Fruit fly (Drosophila melanogaster) whole organism, embryonic: ENCODE measurements around the gene CG13720.

Experiments
- CG11085 ChIP-seq: fragments of 200-800 bp; sonication (Bioruptor generic); IDR thresholded peaks from 2 replicates; pipeline ENCODE4 v1.3.6; 2022; ENCODE audit warnings: missing biosample characterization, missing genetic modification characterization
- CG13287 ChIP-seq: fragments of 200-800 bp; sonication (Bioruptor generic); IDR thresholded peaks from 2 replicates; pipeline ENCODE4 v1.3.6; 2022; ENCODE audit warnings: missing biosample characterization, missing genetic modification characterization; ENCODE audit not compliant: partially characterized antibody
- CG13624 ChIP-seq: fragments of 200-800 bp; sonication (Bioruptor generic); optimal IDR thresholded peaks from 2 replicates; lab custom pipeline; 2016; ENCODE audit warnings: missing biosample characterization, missing genetic modification characterization
- CG14441 ChIP-seq: fragments of 200-800 bp; sonication (Bioruptor generic); IDR thresholded peaks from 2 replicates; pipeline ENCODE4 v1.3.6; 2022; ENCODE audit warnings: missing biosample characterization, missing genetic modification characterization
- CG14667 ChIP-seq: fragments of 200-800 bp; sonication (Bioruptor generic); IDR thresholded peaks from 2 replicates; pipeline ENCODE4 v1.3.6; 2022; ENCODE audit warnings: missing biosample characterization, missing genetic modification characterization
- CG15514 ChIP-seq: fragments of 200-800 bp; sonication (Bioruptor generic); optimal IDR thresholded peaks from 3 replicates; lab custom pipeline; 2017; ENCODE audit warnings: missing biosample characterization, missing genetic modification characterization, mild to moderate bottlenecking, moderate library complexity, missing genetic modification reagents
- CG16779 ChIP-seq: fragments of 200-800 bp; sonication (Bioruptor generic); IDR thresholded peaks from 2 replicates; pipeline ENCODE4 v1.3.6; 2022; ENCODE audit warnings: missing biosample characterization, missing genetic modification characterization
- CG2889 ChIP-seq: fragments of 200-800 bp; sonication (Bioruptor generic); IDR thresholded peaks from 3 replicates; pipeline ENCODE4 v1.3.6; 2022; ENCODE audit warnings: missing biosample characterization, missing genetic modification characterization
- CG31441 ChIP-seq: fragments of 200-800 bp; sonication (Bioruptor generic); IDR thresholded peaks from 2 replicates; pipeline ENCODE4 v1.3.6; 2022; ENCODE audit warnings: missing biosample characterization, missing genetic modification characterization
- CG32532 ChIP-seq: fragments of 200-800 bp; sonication (Bioruptor generic); IDR thresholded peaks from 2 replicates; pipeline ENCODE4 v1.3.6; 2022; ENCODE audit warnings: missing biosample characterization, missing genetic modification characterization
- CG33557 ChIP-seq: fragments of 200-800 bp; sonication (Bioruptor generic); optimal IDR thresholded peaks from 2 replicates; lab custom pipeline; 2019; ENCODE audit warnings: missing biosample characterization, mild to moderate bottlenecking, missing genetic modification characterization, moderate library complexity
- CG34224 ChIP-seq: fragments of 200-800 bp; sonication (Bioruptor generic); IDR thresholded peaks from 3 replicates; pipeline ENCODE4 v1.3.6; 2022; ENCODE audit warnings: missing biosample characterization, missing genetic modification characterization; ENCODE audit not compliant: partially characterized antibody
- CG34376 ChIP-seq: fragments of 200-800 bp; sonication (Bioruptor generic); optimal IDR thresholded peaks from 2 replicates; lab custom pipeline; 2018; ENCODE audit warnings: missing biosample characterization, mild to moderate bottlenecking, missing genetic modification characterization
- CG4282 ChIP-seq: fragments of 200-800 bp; sonication (Bioruptor generic); optimal IDR thresholded peaks from 2 replicates; lab custom pipeline; 2016; ENCODE audit warnings: missing biosample characterization, missing genetic modification characterization
- CG4360 ChIP-seq: fragments of 200-800 bp; sonication (Bioruptor generic); IDR thresholded peaks from 2 replicates; pipeline ENCODE4 v1.3.6; 2022; ENCODE audit warnings: missing biosample characterization, missing genetic modification characterization
- CG6254 ChIP-seq: fragments of 200-800 bp; sonication (Bioruptor generic); optimal IDR thresholded peaks from 3 replicates; lab custom pipeline; 2017; ENCODE audit warnings: mild to moderate bottlenecking, missing biosample characterization, missing genetic modification reagents, missing genetic modification characterization
- CG7357 ChIP-seq: fragments of 200-800 bp; sonication (Bioruptor generic); IDR thresholded peaks from 3 replicates; pipeline ENCODE4 v1.3.6; 2022; ENCODE audit warnings: missing biosample characterization, missing genetic modification characterization
- CG7786 ChIP-seq: fragments of 200-800 bp; sonication (Bioruptor generic); optimal IDR thresholded peaks from 2 replicates; lab custom pipeline; 2016; ENCODE audit warnings: missing biosample characterization, missing genetic modification characterization
- CG8765 ChIP-seq: fragments of 200-800 bp; sonication (Bioruptor generic); IDR thresholded peaks from 2 replicates; pipeline ENCODE4 v1.3.6; 2022; ENCODE audit warnings: missing biosample characterization, missing genetic modification characterization
- CG9797 ChIP-seq: fragments of 200-800 bp; sonication (Bioruptor generic); optimal IDR thresholded peaks from 3 replicates; lab custom pipeline; 2018; ENCODE audit warnings: missing biosample characterization, mild to moderate bottlenecking, missing genetic modification characterization
- CG9876 ChIP-seq: fragments of 200-800 bp; sonication (Bioruptor generic); optimal IDR thresholded peaks from 2 replicates; lab custom pipeline; 2016; ENCODE audit warnings: missing biosample characterization, missing genetic modification characterization
- E2f1 ChIP-seq: fragments of 200-800 bp; sonication (Bioruptor generic); IDR thresholded peaks from 2 replicates; pipeline ENCODE4 v1.3.6; 2022; ENCODE audit warnings: missing biosample characterization, missing genetic modification characterization
- Gsc ChIP-seq: fragments of 200-800 bp; sonication (Bioruptor generic); IDR thresholded peaks from 2 replicates; pipeline ENCODE4 v1.3.6; 2022; ENCODE audit warnings: missing biosample characterization, missing genetic modification characterization
- Gug ChIP-seq: fragments of 200-800 bp; sonication (Bioruptor generic); IDR thresholded peaks from 4 replicates; pipeline ENCODE4 v1.3.6; 2022; ENCODE audit warnings: missing biosample characterization, missing genetic modification characterization
- Lhr ChIP-seq: fragments of 200-800 bp; sonication (Bioruptor generic); optimal IDR thresholded peaks from 3 replicates; lab custom pipeline; 2017; ENCODE audit warnings: mild to moderate bottlenecking, missing biosample characterization, missing genetic modification reagents, missing genetic modification characterization
- Meics ChIP-seq: fragments of 200-800 bp; sonication (Bioruptor generic); optimal IDR thresholded peaks from 2 replicates; lab custom pipeline; 2017; ENCODE audit warnings: missing biosample characterization, mild to moderate bottlenecking, missing genetic modification characterization
- Ptx1 ChIP-seq: fragments of 200-800 bp; sonication (Bioruptor generic); IDR thresholded peaks from 2 replicates; pipeline ENCODE4 v1.3.6; 2022; ENCODE audit warnings: missing biosample characterization, missing genetic modification characterization
- Sry-δ ChIP-seq: fragments of 200-800 bp; sonication (Bioruptor generic); optimal IDR thresholded peaks from 2 replicates; lab custom pipeline; 2016; ENCODE audit warnings: missing biosample characterization, missing genetic modification characterization
- Stat92E ChIP-seq, 3 experiments: fragments of >200 bp in 2 of 3; fragments of 200-800 bp in 1 of 3; sonication (Bioruptor generic) in 1 of 3; optimal IDR thresholded peaks; 2 replicates each; lab custom pipeline; 2017 to 2019; ENCODE audit warnings: missing biosample characterization in 3 of 3, missing genetic modification characterization in 3 of 3, mild to moderate bottlenecking in 1 of 3, moderate library complexity in 1 of 3
- YL-1 ChIP-seq: fragments of 200-800 bp; sonication (Bioruptor generic); optimal IDR thresholded peaks from 3 replicates; lab custom pipeline; 2017; ENCODE audit warnings: missing biosample characterization, mild to moderate bottlenecking, missing genetic modification characterization
- ato ChIP-seq: fragments of 200-800 bp; sonication (Bioruptor generic); IDR thresholded peaks from 2 replicates; pipeline ENCODE4 v1.3.6; 2022; ENCODE audit warnings: missing biosample characterization, missing genetic modification characterization; ENCODE audit not compliant: partially characterized antibody
- bbx ChIP-seq: fragments of 200-800 bp; sonication (Bioruptor generic); IDR thresholded peaks from 2 replicates; pipeline ENCODE4 v1.3.6; 2022; ENCODE audit warnings: missing biosample characterization, missing genetic modification characterization; ENCODE audit not compliant: partially characterized antibody
- bowl ChIP-seq: fragments of 200-800 bp; sonication (Bioruptor generic); IDR thresholded peaks from 2 replicates; pipeline ENCODE4 v1.3.6; 2022; ENCODE audit warnings: missing biosample characterization, missing genetic modification characterization
- eve ChIP-seq, 2 experiments: fragments of >200 bp; optimal IDR thresholded peaks; 2 replicates each; lab custom pipeline; 2017; ENCODE audit warnings: missing biosample characterization in 2 of 2, missing genetic modification characterization in 2 of 2
- eyg ChIP-seq: fragments of 200-800 bp; sonication (Bioruptor generic); optimal IDR thresholded peaks from 3 replicates; lab custom pipeline; 2016; ENCODE audit warnings: missing biosample characterization, missing genetic modification characterization
- gce ChIP-seq: fragments of 200-800 bp; sonication (Bioruptor generic); IDR thresholded peaks from 3 replicates; pipeline ENCODE4 v1.3.6; 2022; ENCODE audit warnings: missing biosample characterization, missing genetic modification characterization
- gsb ChIP-seq: fragments of 200-800 bp; sonication (Bioruptor generic); IDR thresholded peaks from 2 replicates; pipeline ENCODE4 v1.3.6; 2022; ENCODE audit warnings: missing biosample characterization, missing genetic modification characterization
- h ChIP-seq: fragments of >200 bp; optimal IDR thresholded peaks from 2 replicates; lab custom pipeline; 2017
- hth ChIP-seq: fragments of >200 bp; optimal IDR thresholded peaks from 2 replicates; lab custom pipeline; 2017; ENCODE audit warnings: inconsistent platforms
- ind ChIP-seq: fragments of 200-800 bp; sonication (Bioruptor generic); optimal IDR thresholded peaks from 3 replicates; lab custom pipeline; 2016; ENCODE audit warnings: missing biosample characterization, missing genetic modification characterization
- inv ChIP-seq: fragments of 200-800 bp; sonication (Bioruptor generic); IDR thresholded peaks from 2 replicates; pipeline ENCODE4 v1.3.6; 2022; ENCODE audit warnings: missing biosample characterization, missing genetic modification characterization; ENCODE audit not compliant: partially characterized antibody
- kah ChIP-seq: fragments of 200-800 bp; sonication (Bioruptor generic); optimal IDR thresholded peaks from 2 replicates; lab custom pipeline; 2018; ENCODE audit warnings: missing biosample characterization, mild to moderate bottlenecking, missing genetic modification characterization
- odd ChIP-seq: fragments of 200-800 bp; sonication (Bioruptor generic); optimal IDR thresholded peaks from 2 replicates; lab custom pipeline; 2017; ENCODE audit warnings: missing biosample characterization, mild to moderate bottlenecking, missing genetic modification characterization
- pan ChIP-seq, 4 experiments: fragments of >200 bp in 3 of 4; fragments of 200-800 bp in 1 of 4; sonication (Bioruptor generic) in 1 of 4; optimal IDR thresholded peaks in 3 of 4; IDR thresholded peaks in 1 of 4; 2 replicates each; pipeline versions ENCODE4 v1.3.6 to Lab custom; 2017 to 2022; ENCODE audit warnings: missing biosample characterization in 2 of 4, missing genetic modification characterization in 2 of 4, mixed read lengths in 1 of 4
- shn ChIP-seq: fragments of 200-800 bp; sonication (Bioruptor generic); optimal IDR thresholded peaks from 3 replicates; lab custom pipeline; 2016; ENCODE audit warnings: missing biosample characterization, missing genetic modification characterization
- sisA ChIP-seq: fragments of 200-800 bp; sonication (Bioruptor generic); IDR thresholded peaks from 2 replicates; pipeline ENCODE4 v1.3.6; 2022; ENCODE audit warnings: missing biosample characterization, missing genetic modification characterization
- so ChIP-seq: fragments of 200-800 bp; sonication (Bioruptor generic); IDR thresholded peaks from 3 replicates; pipeline ENCODE4 v1.3.6; 2022; ENCODE audit warnings: missing biosample characterization, missing genetic modification characterization
- sqz ChIP-seq: fragments of 200-800 bp; sonication (Bioruptor generic); optimal IDR thresholded peaks from 3 replicates; lab custom pipeline; 2018; ENCODE audit warnings: missing biosample characterization, mild to moderate bottlenecking, missing genetic modification characterization
- tio ChIP-seq: fragments of 200-800 bp; sonication (Bioruptor generic); optimal IDR thresholded peaks from 2 replicates; lab custom pipeline; 2017; ENCODE audit warnings: missing biosample characterization, missing genetic modification characterization, inconsistent platforms

The CG13720 gene

DNA sequence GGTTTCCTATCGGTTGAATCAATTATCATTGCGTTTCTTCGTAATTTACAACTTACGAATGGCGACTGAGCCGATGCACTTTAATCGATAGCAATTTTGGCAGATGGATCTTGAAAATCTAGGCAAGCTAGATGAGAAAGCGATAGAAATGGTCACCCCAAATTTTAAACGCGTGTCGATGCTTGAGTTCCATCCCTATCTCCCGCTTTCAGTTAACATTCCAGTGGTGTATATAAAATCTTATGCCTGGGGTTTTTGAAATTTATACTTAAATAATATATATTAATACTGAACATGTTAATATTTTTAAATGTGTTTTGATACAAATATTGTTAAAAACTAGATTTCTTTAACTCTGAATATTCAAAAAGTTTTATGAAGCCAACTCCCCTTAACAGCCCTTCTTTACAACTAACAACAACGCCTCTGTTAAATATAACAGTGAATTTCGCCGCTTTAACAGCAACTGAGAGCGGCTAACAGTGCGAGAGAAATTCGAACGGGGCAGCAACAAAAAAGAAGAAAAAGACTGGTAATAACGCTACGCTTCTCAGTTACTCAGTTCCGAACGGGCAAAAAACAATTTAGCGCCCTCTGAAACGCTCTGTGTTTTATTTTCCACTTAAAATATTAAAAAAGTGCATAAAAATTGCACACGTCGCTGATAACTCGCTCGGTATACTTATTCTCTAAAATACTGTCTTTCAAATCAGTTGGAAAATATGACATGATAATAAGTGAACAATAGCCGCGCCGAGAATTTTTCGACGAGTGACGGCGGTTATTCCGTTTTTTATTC is 41.5 kb upstream of the CG13720 start, which contains the start of gene CG11357 (continued):
- TF ChIP-seq CG9797 (GFP tag; lab: Kevin White, UChicago) (peak; percentile 62), Ptx1 (GFP tag; lab: Robert Waterston, UW) (peak; percentile 99), hth (lab: Kevin White, UChicago) (no peak), ind (GFP tag; lab: Kevin White, UChicago) (peak; percentile 96), CG14441 (GFP tag; lab: Robert Waterston, UW) (peak; percentile 99), gsb (GFP tag; lab: Robert Waterston, UW) (peak; percentile 98), CG32532 (GFP tag; lab: Robert Waterston, UW) (peak; percentile 99), ato (peak; percentile 78), CG2889 (GFP tag; lab: Robert Waterston, UW) (peak; percentile 97), CG11085 (peak; percentile 98), odd (GFP tag; lab: Kevin White, UChicago) (peak; percentile 98), Stat92E (GFP tag; optimal IDR thresholded peaks at IDR 0.05; lab: Kevin White, UChicago) (peak in 1 of 3 experiments; percentile 95), E2f1 (GFP tag; lab: Robert Waterston, UW) (peak; percentile 99), CG4360 (GFP tag; lab: Robert Waterston, UW) (peak; percentile 86), Lhr (GFP tag; lab: Kevin White, UChicago) (peak; percentile 83), CG34224 (GFP tag; lab: Robert Waterston, UW) (peak; percentile 55), h (lab: Kevin White, UChicago) (no peak), CG34376 (GFP tag; lab: Kevin White, UChicago) (peak; percentile 94), CG4282 (GFP tag; lab: Kevin White, UChicago) (peak; percentile 31), CG9876 (GFP tag; lab: Kevin White, UChicago) (peak; percentile 36), Sry-δ (GFP tag; lab: Kevin White, UChicago) (peak; percentile 73), sisA (peak; percentile 98), CG33557 (GFP tag; lab: Kevin White, UChicago) (peak; percentile 97), tio (GFP tag; lab: Kevin White, UChicago) (peak; percentile 95), CG6254 (GFP tag; lab: Kevin White, UChicago) (peak; percentile 95), sqz (GFP tag; lab: Kevin White, UChicago) (peak; percentile 98), CG8765 (GFP tag; lab: Robert Waterston, UW) (peak; percentile 97), YL-1 (GFP tag; lab: Kevin White, UChicago) (peak; percentile 93), Gsc (GFP tag; lab: Robert Waterston, UW) (peak; percentile 93), shn (peak; percentile 50), inv (peak; percentile 68), bowl (GFP tag; lab: Robert Waterston, UW) (peak; percentile 97), gce (peak; percentile 99), kah (GFP tag; lab: Kevin White, UChicago) (peak; percentile 95), CG7786 (GFP tag; lab: Kevin White, UChicago) (peak; percentile 79), CG13624 (GFP tag; lab: Kevin White, UChicago) (peak; percentile 88), CG14667 (GFP tag; lab: Robert Waterston, UW) (peak; percentile 98), CG16779 (peak; percentile 95), eve (GFP tag; optimal IDR thresholded peaks at IDR 0.05; lab: Kevin White, UChicago) (peak in 1 of 2 experiments; percentile 91), bbx (GFP tag; lab: Robert Waterston, UW) (peak; percentile 86), Meics (GFP tag; lab: Kevin White, UChicago) (peak; percentile 98), CG7357 (GFP tag; lab: Robert Waterston, UW) (peak; percentile 95), CG15514 (GFP tag; lab: Kevin White, UChicago) (peak; percentile 94), Gug (GFP tag; lab: Robert Waterston, UW) (peak; percentile 96), so (GFP tag; lab: Robert Waterston, UW) (peak; percentile 98), CG31441 (GFP tag; lab: Robert Waterston, UW) (peak; percentile 98), eyg (GFP tag; lab: Kevin White, UChicago) (peak; percentile 58), CG13287 (GFP tag; lab: Robert Waterston, UW) (peak; percentile 81), pan (optimal IDR thresholded peaks at IDR 0.05; lab: Kevin White, UChicago) (no peak), pan (GFP tag; optimal IDR thresholded peaks at IDR 0.05 in 1 of 2, IDR thresholded peaks at IDR 0.05 in 1 of 2) (peak in 1 of 2 experiments; percentile 99)
